Worm (Caenorhabditis elegans): ENCODE data around the gene wdr-5.2.
"Not testable (repeated sequence)": the region's sequence is repeated elsewhere in the genome, so short reads cannot be mapped to it uniquely, and the experiment has no call there.

DNA sequence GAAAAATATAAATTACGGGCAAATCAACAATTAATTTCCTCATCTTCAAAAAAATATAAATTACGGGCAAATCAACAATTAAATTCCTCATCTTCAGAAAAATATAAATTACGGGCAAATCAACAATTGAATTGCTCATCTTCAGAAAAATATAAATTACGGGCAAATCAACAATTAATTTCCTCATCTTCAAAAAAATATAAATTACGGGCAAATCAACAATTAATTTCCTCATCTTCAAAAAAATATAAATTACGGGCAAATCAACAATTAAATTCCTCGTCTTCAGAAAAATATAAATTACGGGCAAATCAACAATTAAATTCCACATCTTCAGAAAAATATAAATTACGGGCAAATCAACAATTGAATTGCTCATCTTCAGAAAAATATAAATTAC, 37.8 kb downstream of the wdr-5.2 start:
- not testable (repeated sequence) for TF ChIP-seq pqm-1 (tag; optimal IDR thresholded peaks at IDR 0.05); ceh-14 (tag; optimal IDR thresholded peaks at IDR 0.05); nhr-11 (tag; optimal IDR thresholded peaks at IDR 0.05); npax-4 (tag; optimal IDR thresholded peaks at IDR 0.05); T23F11.4 (GFP tag; optimal IDR thresholded peaks at IDR 0.05); lin-11 (tag; optimal IDR thresholded peaks at IDR 0.05); sox-4 (tag; optimal IDR thresholded peaks at IDR 0.05); ceh-24 (tag; optimal IDR thresholded peaks at IDR 0.05); nfya-1 (tag; optimal IDR thresholded peaks at IDR 0.05); ceh-9 (tag; optimal IDR thresholded peaks at IDR 0.05); pax-1 (tag; optimal IDR thresholded peaks at IDR 0.05); ceh-31 (tag; optimal IDR thresholded peaks at IDR 0.05); nhr-232 (tag; optimal IDR thresholded peaks at IDR 0.05)
- TF ChIP-seq sox-2 (GFP tag; IDR thresholded peaks at IDR 0.05), result peak; percentile 63

All from whole organism, late embryonic.